Worm (Caenorhabditis elegans): ENCODE data around the gene F15D4.6.

Gene F15D4.6

DNA sequence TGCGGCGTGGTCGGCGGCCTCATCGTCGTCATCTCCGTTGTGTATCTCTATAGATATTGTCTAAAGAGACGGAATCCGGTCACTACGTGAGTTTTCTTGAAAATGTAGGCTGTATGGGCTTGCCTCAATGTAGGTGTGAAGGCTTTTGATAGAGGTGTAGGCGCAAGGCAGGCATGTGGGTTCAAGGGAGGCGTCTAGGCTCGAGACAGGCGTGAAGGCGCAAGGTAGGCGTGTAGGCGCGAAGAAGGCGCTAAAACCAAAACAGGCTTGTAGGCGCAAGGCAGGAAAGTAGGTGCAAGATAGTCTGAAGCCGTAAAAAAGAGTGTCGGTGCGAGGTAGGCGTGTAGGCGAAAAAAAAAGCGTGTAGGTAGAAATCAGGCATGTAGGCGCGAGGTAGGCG is 29.2 kb downstream of the F15D4.6 start:
- TF ChIP-seq skn-1 (tag; optimal IDR thresholded peaks at IDR 0.05) (no peak), elt-1 (tag; optimal IDR thresholded peaks at IDR 0.05) (no peak), fkh-10 (GFP tag; optimal IDR thresholded peaks at IDR 0.05) (no peak), tbx-2 (tag; optimal IDR thresholded peaks at IDR 0.05) (no peak), lsy-12 (tag; optimal IDR thresholded peaks at IDR 0.05) (no peak), egl-5 (tag; optimal IDR thresholded peaks at IDR 0.05) (no peak), nhr-76 (tag; optimal IDR thresholded peaks at IDR 0.05) (no peak), ztf-11 (tag; optimal IDR thresholded peaks at IDR 0.05) (no peak), fos-1 (tag; optimal IDR thresholded peaks at IDR 0.05) (no peak), nhr-67 (tag; optimal IDR thresholded peaks at IDR 0.05) (no peak), snpc-4 (tag; optimal IDR thresholded peaks at IDR 0.05) (no peak)

DNA sequence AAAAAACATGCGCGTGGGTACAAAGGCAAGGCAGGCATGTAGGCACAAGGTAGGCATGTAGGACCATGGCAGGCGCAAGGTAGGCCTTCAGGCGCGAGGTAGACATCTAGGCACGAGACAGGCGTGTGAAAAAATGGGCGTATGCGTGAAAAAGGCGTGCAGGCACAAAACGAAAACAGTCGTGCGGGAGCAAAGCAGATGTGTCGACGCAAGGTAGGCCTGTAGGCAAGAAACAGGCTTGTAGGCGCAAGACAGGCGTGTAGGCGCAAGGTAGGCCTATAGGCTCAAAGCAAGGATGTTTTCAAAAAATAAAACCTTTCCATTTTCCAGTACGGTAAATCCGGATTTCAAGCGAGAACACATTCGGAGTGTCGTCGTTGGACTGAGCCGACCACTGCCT is 29.7 kb downstream of the F15D4.6 start:
- TF ChIP-seq ceh-28 (tag; optimal IDR thresholded peaks at IDR 0.05) (no peak), nhr-12 (tag; optimal IDR thresholded peaks at IDR 0.05) (no peak)

DNA sequence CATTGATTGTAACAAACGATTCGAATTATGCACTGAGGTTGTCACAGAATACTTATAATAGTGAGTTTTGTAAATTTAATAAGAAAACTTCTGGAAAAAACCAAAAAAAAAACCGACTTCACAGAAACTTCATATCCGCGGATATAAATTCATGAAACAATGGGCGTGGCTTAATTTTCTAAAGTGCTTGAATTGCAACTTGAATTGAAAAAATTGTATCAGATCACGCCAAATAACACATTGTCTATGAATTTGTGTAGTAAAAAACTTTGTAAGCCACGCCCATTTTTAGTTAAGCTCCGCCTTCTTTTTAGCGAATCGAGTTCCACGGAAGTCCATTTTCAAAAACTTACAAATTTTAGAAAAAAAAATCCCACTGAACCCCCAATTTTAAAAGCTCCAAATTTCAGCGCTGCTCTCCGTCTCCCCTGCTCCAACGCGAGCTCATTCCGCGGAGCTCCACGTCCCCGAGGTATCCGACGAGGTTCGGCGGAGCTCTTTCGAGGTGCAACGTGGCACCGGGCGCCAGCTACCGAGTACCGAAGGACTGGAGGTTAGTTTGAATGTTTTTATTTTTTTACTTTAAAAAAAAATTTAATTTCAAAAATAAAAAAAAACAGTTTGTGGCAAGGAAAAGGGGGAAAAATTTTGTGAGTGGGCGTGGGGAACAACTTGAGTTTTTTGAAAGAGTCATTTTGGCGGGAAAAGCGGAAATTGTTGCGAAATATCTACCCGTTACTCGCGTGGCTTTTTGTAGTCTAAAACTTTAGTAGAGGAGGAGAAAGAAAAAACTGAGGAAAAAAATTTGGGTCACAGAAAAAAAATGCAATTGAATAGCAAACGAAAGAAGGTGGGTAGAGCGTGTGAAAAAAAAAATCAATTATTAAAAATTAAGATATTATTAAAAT is 30.5 kb downstream of the F15D4.6 start:
- TF ChIP-seq lsy-12 (tag; optimal IDR thresholded peaks at IDR 0.05) (peak; percentile 2), nhr-11 (tag; optimal IDR thresholded peaks at IDR 0.05) (no peak)

DNA sequence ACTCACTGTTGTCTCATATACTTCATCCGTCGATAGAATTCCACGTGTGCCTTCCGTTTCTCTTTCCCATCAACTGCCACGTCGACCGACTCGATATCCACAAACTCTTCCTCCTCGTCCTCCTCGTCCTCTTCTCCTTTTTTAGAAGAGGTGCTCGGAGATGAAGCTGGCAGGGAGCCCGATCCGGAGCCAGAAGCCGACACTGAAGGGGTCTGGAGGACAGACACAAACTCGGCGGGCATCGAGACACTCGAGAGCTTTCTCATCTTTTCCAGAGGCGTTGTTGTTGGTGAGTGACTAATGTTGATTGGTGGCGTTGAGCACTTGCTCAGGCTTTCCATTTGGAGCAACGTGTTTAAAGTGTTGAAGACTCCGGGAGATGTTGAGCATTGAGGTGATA is 33.6 kb downstream of the F15D4.6 start:
- TF ChIP-seq unc-39 (tag; optimal IDR thresholded peaks at IDR 0.05) (no peak), eor-1 (tag; optimal IDR thresholded peaks at IDR 0.05) (no peak), ceh-82 (tag; optimal IDR thresholded peaks at IDR 0.05) (no peak), nhr-237 (tag; optimal IDR thresholded peaks at IDR 0.05) (no peak), nhr-43 (tag; optimal IDR thresholded peaks at IDR 0.05; ENCODE audit: poor library complexity, severe bottlenecking) (no peak), nhr-11 (tag; optimal IDR thresholded peaks at IDR 0.05) (no peak), nhr-12 (tag; optimal IDR thresholded peaks at IDR 0.05) (no peak), nhr-67 (tag; optimal IDR thresholded peaks at IDR 0.05) (no peak), lin-39 (tag; optimal IDR thresholded peaks at IDR 0.05) (no peak), hmg-11 (tag; optimal IDR thresholded peaks at IDR 0.05) (no peak)

DNA sequence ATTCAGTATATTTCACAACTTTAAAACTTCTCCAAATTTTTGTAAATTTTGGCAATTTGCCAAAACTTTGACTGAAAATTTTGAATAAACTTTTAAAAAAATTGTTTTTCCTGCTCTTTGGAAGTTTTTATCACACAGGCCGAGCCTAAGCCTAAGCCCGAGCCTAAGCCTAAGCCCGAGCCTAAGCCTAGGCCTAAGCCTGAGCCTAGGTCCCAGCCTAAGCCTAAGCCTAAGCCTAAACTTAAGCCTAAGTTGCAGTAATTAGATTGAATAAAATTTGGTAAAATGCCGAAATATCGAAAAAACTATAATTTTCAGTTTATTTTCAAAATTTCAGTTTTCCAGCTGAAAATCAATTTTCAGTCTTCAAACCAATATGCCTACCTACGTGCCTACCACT is 34.5 kb downstream of the F15D4.6 start:
- TF ChIP-seq fkh-2 (tag; optimal IDR thresholded peaks at IDR 0.05) (no peak), nhr-237 (tag; optimal IDR thresholded peaks at IDR 0.05) (no peak)

DNA sequence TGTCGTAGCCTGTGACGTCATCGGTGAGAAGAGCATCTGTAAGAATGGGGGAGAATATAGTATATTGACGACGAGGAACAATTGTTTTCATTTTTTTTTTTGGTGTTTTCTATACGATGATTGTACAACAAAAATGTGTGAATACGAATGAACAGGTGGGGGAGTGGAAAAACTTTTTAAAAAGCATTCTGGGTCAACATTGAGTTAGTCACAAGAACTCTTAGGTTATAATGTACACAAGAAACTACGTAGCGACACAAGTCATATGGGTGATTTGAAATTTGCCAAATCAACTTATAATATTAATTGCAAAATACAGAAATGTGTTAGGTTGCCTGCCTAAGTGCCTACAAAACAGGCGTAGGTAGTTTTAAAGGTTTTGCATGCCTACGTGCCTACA is 35.2 kb downstream of the F15D4.6 start:
- TF ChIP-seq pha-4 (tag; optimal IDR thresholded peaks at IDR 0.05) = peak; percentile 73
- TF ChIP-seq tbx-2 (tag; optimal IDR thresholded peaks at IDR 0.05) = no peak
- TF ChIP-seq daf-12 (tag; optimal IDR thresholded peaks at IDR 0.05) = no peak

DNA sequence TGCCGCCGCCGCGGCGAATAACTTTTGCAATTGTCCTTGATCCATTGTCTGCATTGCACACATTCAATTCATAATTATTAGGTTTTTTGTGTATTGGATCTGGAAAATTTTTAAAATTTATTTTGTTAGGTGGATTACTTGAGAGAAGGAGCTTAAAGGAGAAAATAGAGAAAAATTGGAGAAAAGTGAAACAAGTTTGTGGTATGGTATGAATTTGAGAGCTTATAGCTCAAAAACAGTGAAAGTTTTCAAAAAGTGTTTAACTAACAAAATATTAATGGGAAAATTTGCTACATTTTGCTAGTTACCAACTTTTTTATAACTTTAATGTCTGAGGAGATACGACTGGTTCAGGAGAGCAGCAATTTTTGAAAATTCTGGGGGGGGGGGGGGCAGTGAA is 36.7 kb downstream of the F15D4.6 start, which contains the start of gene ztf-22:
TSS of gene ztf-22 (minus strand) at position 101 of the 400 bp plus-strand sequence.
- TF ChIP-seq elt-1 (tag; optimal IDR thresholded peaks at IDR 0.05) (no peak), mdl-1 (tag; optimal IDR thresholded peaks at IDR 0.05) (no peak), skn-1 (tag; optimal IDR thresholded peaks at IDR 0.05) (no peak), daf-12 (tag; optimal IDR thresholded peaks at IDR 0.05) (no peak), zag-1 (tag; optimal IDR thresholded peaks at IDR 0.05) (no peak)

DNA sequence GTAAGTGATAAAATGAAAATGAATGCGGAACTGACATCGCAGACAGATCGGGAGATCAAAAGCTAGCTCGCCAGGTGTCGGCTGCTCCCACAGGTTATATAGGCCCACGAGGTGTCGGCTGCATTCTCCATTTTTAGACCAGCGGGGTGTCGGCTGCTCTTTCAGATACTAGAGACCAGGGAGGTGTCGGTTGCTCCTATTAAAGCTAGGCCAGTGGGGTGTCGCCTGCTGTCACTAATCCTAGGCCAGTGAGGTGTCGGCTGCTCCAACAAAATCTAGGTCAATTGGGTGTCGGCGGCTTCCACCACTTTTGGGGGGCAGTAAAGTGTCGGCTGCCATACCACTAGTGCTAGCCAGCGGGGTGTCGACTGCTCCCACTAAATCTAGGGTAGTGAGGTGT is 40.9 kb downstream of the F15D4.6 start:
- TF ChIP-seq fkh-2 (tag; optimal IDR thresholded peaks at IDR 0.05) (no peak), skn-1 (tag; optimal IDR thresholded peaks at IDR 0.05) (no peak), elt-2 (tag; optimal IDR thresholded peaks at IDR 0.05) (no peak), nfya-1 (tag; optimal IDR thresholded peaks at IDR 0.05; ENCODE audit: insufficient read depth) (no peak), egl-27 (tag; optimal IDR thresholded peaks at IDR 0.05) (no peak), elt-1 (tag; optimal IDR thresholded peaks at IDR 0.05) (no peak), ztf-4 (tag; optimal IDR thresholded peaks at IDR 0.05) (no peak), ztf-11 (tag; optimal IDR thresholded peaks at IDR 0.05) (no peak)
